Fruit fly (Drosophila melanogaster) whole organism, pupa: ENCODE results near the gene dpr4.

Experiments
- CG10348 ChIP-seq: fragments of 200-800 bp; sonication (Bioruptor generic); IDR thresholded peaks from 2 replicates; pipeline ENCODE4 v1.3.6; 2022; ENCODE audit warnings: missing biosample characterization, missing genetic modification characterization
- CG12605 ChIP-seq: fragments of 200-800 bp; sonication (Bioruptor generic); IDR thresholded peaks from 2 replicates; pipeline ENCODE4 v1.3.6; 2022; ENCODE audit warnings: missing biosample characterization, missing genetic modification characterization
- CG13204 ChIP-seq: fragments of 200-800 bp; sonication (Bioruptor generic); optimal IDR thresholded peaks from 2 replicates; lab custom pipeline; 2018; ENCODE audit warnings: missing biosample characterization, mild to moderate bottlenecking, missing genetic modification characterization, moderate library complexity
- CG14655 ChIP-seq: fragments of 200-800 bp; sonication (Bioruptor generic); optimal IDR thresholded peaks from 3 replicates; lab custom pipeline; 2017; ENCODE audit warnings: mild to moderate bottlenecking, missing biosample characterization, missing genetic modification reagents, missing genetic modification characterization
- CG15710 ChIP-seq: fragments of 200-800 bp; sonication (Bioruptor generic); optimal IDR thresholded peaks from 2 replicates; lab custom pipeline; 2018; ENCODE audit warnings: missing biosample characterization, mild to moderate bottlenecking, missing genetic modification characterization, moderate library complexity
- CG17806 ChIP-seq: fragments of 200-800 bp; sonication (Bioruptor generic); optimal IDR thresholded peaks from 2 replicates; lab custom pipeline; 2018; ENCODE audit warnings: missing biosample characterization, mild to moderate bottlenecking, missing genetic modification characterization, moderate library complexity
- CG32121 ChIP-seq: fragments of 200-800 bp; sonication (Bioruptor generic); IDR thresholded peaks from 2 replicates; pipeline ENCODE4 v1.3.6; 2022; ENCODE audit warnings: missing biosample characterization, missing genetic modification characterization
- CG34367 ChIP-seq: fragments of 200-800 bp; sonication (Bioruptor generic); optimal IDR thresholded peaks from 2 replicates; lab custom pipeline; 2018; ENCODE audit warnings: missing biosample characterization, mild to moderate bottlenecking, missing genetic modification characterization
- CG4496 ChIP-seq: fragments of 200-800 bp; sonication (Bioruptor generic); IDR thresholded peaks from 3 replicates; pipeline ENCODE4 v1.3.6; 2022; ENCODE audit warnings: missing biosample characterization, missing genetic modification characterization
- CG8159 ChIP-seq: fragments of 200-800 bp; sonication (Bioruptor generic); optimal IDR thresholded peaks from 3 replicates; lab custom pipeline; 2018; ENCODE audit warnings: missing biosample characterization, mild to moderate bottlenecking, missing genetic modification characterization, moderate library complexity
- CG8301 ChIP-seq: fragments of 200-800 bp; sonication (Bioruptor generic); optimal IDR thresholded peaks from 2 replicates; lab custom pipeline; 2018; ENCODE audit warnings: missing biosample characterization, mild to moderate bottlenecking, missing genetic modification characterization
- CG9948 ChIP-seq: fragments of 200-800 bp; sonication (Bioruptor generic); optimal IDR thresholded peaks from 2 replicates; lab custom pipeline; 2018; ENCODE audit warnings: missing biosample characterization, mild to moderate bottlenecking, missing genetic modification characterization, moderate library complexity
- D1 ChIP-seq: fragments of 200-800 bp; sonication (Bioruptor generic); optimal IDR thresholded peaks from 2 replicates; lab custom pipeline; 2018; ENCODE audit warnings: missing biosample characterization, mild to moderate bottlenecking, missing genetic modification characterization, moderate library complexity
- EcR ChIP-seq: fragments of 200-800 bp; sonication (Bioruptor generic); optimal IDR thresholded peaks from 3 replicates; lab custom pipeline; 2019; ENCODE audit warnings: missing biosample characterization, missing genetic modification characterization, mild to moderate bottlenecking, moderate library complexity, missing genetic modification reagents
- Ets98B ChIP-seq: fragments of 200-800 bp; sonication (Bioruptor generic); IDR thresholded peaks from 2 replicates; pipeline ENCODE4 v1.3.6; 2022; ENCODE audit warnings: missing biosample characterization, missing genetic modification characterization
- Pif1A ChIP-seq: fragments of 200-800 bp; sonication (Bioruptor generic); optimal IDR thresholded peaks from 3 replicates; lab custom pipeline; 2016; ENCODE audit warnings: missing biosample characterization, missing genetic modification characterization
- Pif1B ChIP-seq: fragments of 200-800 bp; sonication (Bioruptor generic); optimal IDR thresholded peaks from 3 replicates; lab custom pipeline; 2016; ENCODE audit warnings: missing biosample characterization, missing genetic modification characterization
- Snoo ChIP-seq: fragments of 200-800 bp; sonication (Bioruptor generic); optimal IDR thresholded peaks from 3 replicates; lab custom pipeline; 2017; ENCODE audit warnings: missing biosample characterization, mild to moderate bottlenecking, missing genetic modification characterization, inconsistent platforms
- fd96Ca ChIP-seq: fragments of 200-800 bp; sonication (Bioruptor generic); IDR thresholded peaks from 3 replicates; pipeline ENCODE4 v1.3.6; 2022; ENCODE audit warnings: missing biosample characterization, missing genetic modification characterization
- gl ChIP-seq: fragments of 200-800 bp; sonication (Bioruptor generic); optimal IDR thresholded peaks from 2 replicates; lab custom pipeline; 2018; ENCODE audit warnings: missing biosample characterization, mild to moderate bottlenecking, missing genetic modification characterization
- rn ChIP-seq: fragments of 200-800 bp; sonication (Bioruptor generic); IDR thresholded peaks from 2 replicates; pipeline ENCODE4 v1.3.6; 2022; ENCODE audit warnings: missing biosample characterization, missing genetic modification characterization

The dpr4 gene

DNA sequence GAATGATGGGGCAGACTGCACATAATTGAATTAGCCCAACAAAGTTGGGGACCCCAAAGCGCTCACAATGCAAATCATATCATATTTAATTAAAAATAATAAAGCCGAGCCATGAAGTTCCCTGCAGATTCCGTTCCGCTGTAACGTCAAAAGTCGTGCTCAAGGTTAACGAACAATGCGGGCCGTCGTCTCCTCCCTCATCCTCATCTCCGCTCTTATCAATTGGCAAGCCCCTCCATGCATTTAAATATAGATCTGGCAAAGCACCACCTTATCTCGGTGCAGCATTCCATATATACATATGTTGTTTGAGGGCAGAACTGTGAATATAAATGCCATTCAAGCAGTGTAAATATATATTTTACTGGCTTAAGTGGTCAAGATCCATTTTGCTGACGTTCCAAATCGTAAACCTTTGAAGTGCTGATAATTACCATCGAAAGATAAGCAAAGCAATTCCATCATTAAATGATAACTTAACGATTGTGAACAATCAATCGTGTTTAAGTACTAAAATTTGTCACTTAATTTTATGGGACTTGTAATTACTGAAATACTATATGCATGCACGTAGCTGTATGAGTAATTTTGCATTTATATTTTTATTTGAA is 22.1 kb upstream of the dpr4 start:
- TF ChIP-seq EcR (GFP tag; lab: Kevin White, UChicago) (peak; percentile 84), Snoo (tag; lab: Kevin White, UChicago) (no peak)

- TF ChIP-seq CG15710 (no peak), Ets98B (no peak), CG12605 (peak; percentile 14; the same call in 1 of the 2 replicates), rn (no peak)
Observed at dm6 chr3R:11563147-11563546, 20.4 kb upstream of the dpr4 start.

DNA sequence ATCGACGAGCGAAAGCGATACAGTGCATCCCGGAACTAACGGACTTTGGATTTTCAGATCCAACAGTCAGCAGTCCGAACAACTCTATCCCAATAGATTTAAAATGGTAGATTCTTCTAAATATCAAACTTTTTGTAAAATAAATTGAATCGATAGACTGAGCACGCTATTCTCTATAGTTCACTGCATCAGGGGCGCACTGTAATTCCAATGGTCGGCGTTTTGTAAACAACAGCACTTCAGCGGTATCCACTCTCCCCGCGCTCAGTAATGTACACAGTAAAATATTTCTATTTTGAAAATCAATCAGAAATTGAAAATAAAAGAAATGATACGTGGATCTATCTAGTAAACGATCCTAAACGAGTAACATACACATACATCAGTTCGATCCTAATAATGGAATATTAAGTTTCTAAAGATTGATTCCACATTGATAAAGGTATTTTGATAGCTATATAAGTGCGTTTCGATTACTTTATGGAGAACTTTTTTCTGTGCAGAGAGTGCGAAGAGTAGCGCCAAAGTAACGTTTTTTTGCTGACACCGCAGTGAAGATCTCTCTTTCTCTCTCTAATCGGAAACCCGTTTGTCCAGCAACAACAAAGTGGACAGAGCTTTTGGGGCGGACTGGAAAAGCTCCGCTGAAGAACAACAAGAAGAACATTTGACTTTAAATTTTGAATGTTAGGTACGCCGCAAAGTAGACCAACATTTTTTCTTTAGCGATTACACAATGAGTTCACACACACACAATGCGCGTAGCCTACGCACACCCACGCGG is 19.8 kb upstream of the dpr4 start:
- TF ChIP-seq rn (peak; percentile 77), Snoo (tag; lab: Kevin White, UChicago) (peak; percentile 96), CG17806 (tag; lab: Kevin White, UChicago) (peak; percentile 93), CG8301 (tag; lab: Kevin White, UChicago) (peak; percentile 94), fd96Ca (peak; percentile 98), Pif1B (peak; percentile 94), CG32121 (peak; percentile 96), CG4496 (GFP tag; lab: Robert Waterston, UW) (peak; percentile 98), CG34367 (tag; lab: Kevin White, UChicago) (peak; percentile 90), D1 (tag; lab: Kevin White, UChicago) (peak; percentile 94), Pif1A (GFP tag; lab: Kevin White, UChicago) (peak; percentile 98), CG8159 (peak; percentile 97), CG14655 (GFP tag; lab: Kevin White, UChicago) (peak; percentile 94), CG10348 (GFP tag; lab: Robert Waterston, UW) (peak; percentile 66), gl (tag; lab: Kevin White, UChicago) (peak; percentile 85), CG13204 (GFP tag; lab: Kevin White, UChicago) (peak; percentile 80), Ets98B (peak; percentile 97), CG15710 (peak; percentile 91), EcR (GFP tag; lab: Kevin White, UChicago) (peak; percentile 13), CG12605 (peak; percentile 90), CG9948 (tag; lab: Kevin White, UChicago) (peak; percentile 89)

DNA sequence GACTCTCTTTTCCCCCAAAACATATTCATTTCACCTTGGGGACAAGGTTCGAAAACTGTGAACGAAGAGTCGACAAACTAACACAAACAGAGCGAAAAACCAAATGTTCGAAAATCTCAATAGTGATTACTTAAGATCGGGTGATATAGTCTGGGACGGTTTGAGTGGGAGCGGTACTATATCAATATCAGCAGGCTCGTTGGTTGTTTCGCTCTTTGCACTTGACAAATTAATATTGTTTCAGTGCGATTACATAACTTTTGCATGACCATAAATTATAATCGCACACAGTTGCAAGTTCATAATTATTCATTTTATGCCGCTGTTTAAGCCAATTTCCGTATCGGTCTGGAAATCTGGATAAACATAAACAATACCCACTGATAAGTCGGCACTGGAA is 18.9 kb upstream of the dpr4 start:
- TF ChIP-seq CG34367 (tag; lab: Kevin White, UChicago) (no peak), CG13204 (GFP tag; lab: Kevin White, UChicago) (no peak), CG17806 (tag; lab: Kevin White, UChicago) (no peak), CG10348 (GFP tag; lab: Robert Waterston, UW) (no peak), Ets98B (no peak), CG15710 (no peak)
- TF ChIP-seq, all 21 proteins: peak for 0

DNA sequence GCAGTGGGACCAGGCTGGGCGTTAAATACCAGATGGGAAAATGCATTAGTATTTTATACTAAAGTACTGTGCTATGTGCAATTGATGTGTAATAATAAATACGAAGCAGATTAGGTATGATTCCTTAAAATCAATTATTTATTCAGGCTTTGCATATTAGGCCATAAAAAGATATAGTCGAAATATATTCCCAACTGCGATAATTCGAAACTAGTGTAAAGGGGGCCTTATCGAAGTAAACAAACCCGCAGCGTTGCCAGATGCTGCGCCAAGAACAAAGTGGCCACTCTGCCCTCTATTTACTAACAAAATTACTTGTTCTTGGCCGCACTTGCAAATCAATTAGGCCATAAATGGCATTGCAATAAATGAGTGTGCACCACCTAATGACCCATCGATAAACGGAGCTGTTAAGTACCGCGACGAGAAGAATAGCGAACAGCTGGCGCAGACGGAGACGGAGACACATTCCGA is 14.8 kb upstream of the dpr4 start, which contains the start of gene CG10898:
CG10898 (plus strand) TSS at position 285 of the 474 bp plus-strand sequence.
- TF ChIP-seq CG34367 (tag; lab: Kevin White, UChicago) (peak; percentile 58), EcR (GFP tag; lab: Kevin White, UChicago) (no peak), Pif1A (GFP tag; lab: Kevin White, UChicago) (peak; percentile 71), CG12605 (peak; percentile 81), rn (peak; percentile 75), CG8159 (peak; percentile 68), Snoo (tag; lab: Kevin White, UChicago) (peak; percentile 56), CG4496 (GFP tag; lab: Robert Waterston, UW) (peak; percentile 92), Pif1B (peak; percentile 43), CG15710 (peak; percentile 66), CG17806 (tag; lab: Kevin White, UChicago) (peak; percentile 68), CG14655 (GFP tag; lab: Kevin White, UChicago) (peak; percentile 71), CG8301 (tag; lab: Kevin White, UChicago) (peak; percentile 61), CG9948 (tag; lab: Kevin White, UChicago) (peak; percentile 66), gl (tag; lab: Kevin White, UChicago) (no peak), Ets98B (peak; percentile 83), CG32121 (peak; percentile 76), CG13204 (GFP tag; lab: Kevin White, UChicago) (no peak), CG10348 (GFP tag; lab: Robert Waterston, UW) (peak; percentile 38; the same call in 1 of the 2 replicates), D1 (tag; lab: Kevin White, UChicago) (peak; percentile 51), fd96Ca (peak; percentile 75)

dm6 chr3R:11554982-11555381 is 12.2 kb upstream of the dpr4 start:
- TF ChIP-seq Pif1B = no peak
- TF ChIP-seq rn = no peak
- TF ChIP-seq gl (tag; lab: Kevin White, UChicago) = no peak
- no peak for TF ChIP-seq CG9948 (tag; lab: Kevin White, UChicago)
- TF ChIP-seq CG15710 = no peak
- no peak for TF ChIP-seq EcR (GFP tag; lab: Kevin White, UChicago)
- TF ChIP-seq fd96Ca = no peak
- no peak for TF ChIP-seq CG8301 (tag; lab: Kevin White, UChicago)
- TF ChIP-seq CG13204 (GFP tag; lab: Kevin White, UChicago) = no peak
- TF ChIP-seq CG32121 = no peak
